Fruit fly (Drosophila melanogaster): ENCODE results near the gene Chsy.

Chsy gene

DNA sequence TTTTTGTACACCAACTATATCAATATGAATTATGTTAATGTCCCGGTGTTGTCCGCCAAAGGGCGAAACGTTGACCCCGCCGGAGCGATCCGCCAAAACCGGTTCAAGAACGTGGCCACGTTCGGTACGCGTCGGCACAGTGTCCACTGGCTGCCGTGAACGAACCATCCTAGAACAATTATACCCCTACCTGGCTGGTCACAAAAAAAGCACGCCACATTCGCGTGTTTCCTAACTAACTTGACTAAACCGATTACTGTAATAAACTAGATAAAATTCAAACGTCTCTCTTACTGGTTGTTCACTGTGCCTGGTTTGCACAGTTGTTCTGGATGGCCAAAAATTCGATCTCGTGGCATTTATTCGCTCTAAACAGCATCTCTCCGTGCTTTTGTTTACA is 13.8 kb downstream of the Chsy start (continued):
- TF ChIP-seq ro (GFP tag; IDR thresholded peaks at IDR 0.05) (peak; percentile 50; the same call in 1 of the 2 replicates), CG14667 (GFP tag; IDR thresholded peaks at IDR 0.05) (peak; percentile 90), sim (GFP tag; IDR thresholded peaks at IDR 0.05) (peak; percentile 73), CG14965 (GFP tag; optimal IDR thresholded peaks at IDR 0.05; ENCODE audit: borderline replicate concordance) (peak; percentile 57), CG14710 (tag; optimal IDR thresholded peaks at IDR 0.05) (peak; percentile 84), CG7963 (GFP tag; IDR thresholded peaks at IDR 0.05; ENCODE audit: partially characterized antibody) (no peak), NfI (GFP tag; optimal IDR thresholded peaks at IDR 0.05) (peak; percentile 92), sisA (GFP tag; IDR thresholded peaks at IDR 0.05) (peak; percentile 92), unpg (GFP tag; optimal IDR thresholded peaks at IDR 0.05) (peak; percentile 92), CG4707 (GFP tag; optimal IDR thresholded peaks at IDR 0.05) (peak; percentile 76), stwl (tag; optimal IDR thresholded peaks at IDR 0.05) (no peak), CG17328 (GFP tag; IDR thresholded peaks at IDR 0.05) (peak; percentile 93), CkIIα-i1 (GFP tag; IDR thresholded peaks at IDR 0.05) (peak; percentile 52; the same call in 1 of the 2 replicates), scrt (GFP tag; optimal IDR thresholded peaks at IDR 0.05) (no peak), vfl (GFP tag; optimal IDR thresholded peaks at IDR 0.05) (peak; percentile 72), bsh (GFP tag; optimal IDR thresholded peaks at IDR 0.05) (peak; percentile 90 to 94), fu2 (GFP tag; optimal IDR thresholded peaks at IDR 0.05) (peak; percentile 83), Hmx (GFP tag; optimal IDR thresholded peaks at IDR 0.05) (peak; percentile 63), CG34224 (GFP tag; IDR thresholded peaks at IDR 0.05; ENCODE audit: partially characterized antibody) (no peak), CG6765 (GFP tag; optimal IDR thresholded peaks at IDR 0.05) (peak; percentile 77), HHEX (GFP tag; optimal IDR thresholded peaks at IDR 0.05) (peak; percentile 93), CG15073 (GFP tag; optimal IDR thresholded peaks at IDR 0.05) (peak; percentile 23), chn (GFP tag; optimal IDR thresholded peaks at IDR 0.05) (peak; percentile 92), Awh (GFP tag; IDR thresholded peaks at IDR 0.05) (peak; percentile 90), CG15696 (tag; optimal IDR thresholded peaks at IDR 0.05) (peak; percentile 89), Lpt (GFP tag; optimal IDR thresholded peaks at IDR 0.05) (no peak), peb (GFP tag; IDR thresholded peaks at IDR 0.05) (peak; percentile 78), CG30403 (GFP tag; optimal IDR thresholded peaks at IDR 0.05) (peak; percentile 88), HmgZ (tag; optimal IDR thresholded peaks at IDR 0.05) (peak; percentile 94), Sox100B (GFP tag; optimal IDR thresholded peaks at IDR 0.05) (no peak), bigmax (GFP tag; optimal IDR thresholded peaks at IDR 0.05) (peak; percentile 34), CG7271 (tag; optimal IDR thresholded peaks at IDR 0.05) (peak; percentile 47), cato (GFP tag; optimal IDR thresholded peaks at IDR 0.05; ENCODE audit: borderline replicate concordance) (peak; percentile 61), CG5180 (GFP tag; optimal IDR thresholded peaks at IDR 0.05) (peak; percentile 65), org-1 (GFP tag; optimal IDR thresholded peaks at IDR 0.05) (peak; percentile 83), Mad (GFP tag; optimal IDR thresholded peaks at IDR 0.05) (peak; percentile 92), CG8388 (GFP tag; optimal IDR thresholded peaks at IDR 0.05) (peak; percentile 79), CG6854 (GFP tag; optimal IDR thresholded peaks at IDR 0.05) (peak; percentile 79), dmrt99B (tag; optimal IDR thresholded peaks at IDR 0.05) (peak; percentile 89), CG7928 (GFP tag; optimal IDR thresholded peaks at IDR 0.05) (peak; percentile 75), Asciz (GFP tag; optimal IDR thresholded peaks at IDR 0.05) (peak; percentile 75), CG18764 (GFP tag; optimal IDR thresholded peaks at IDR 0.05) (peak; percentile 84), hbn (GFP tag; IDR thresholded peaks at IDR 0.05; ENCODE audit: partially characterized antibody) (no peak), Rfx (GFP tag; IDR thresholded peaks at IDR 0.05) (peak; percentile 98), stc (GFP tag; IDR thresholded peaks at IDR 0.05) (peak; percentile 78), zfh1 (GFP tag; IDR thresholded peaks at IDR 0.05) (peak; percentile 93), CG9932 (GFP tag; IDR thresholded peaks at IDR 0.05) (peak; percentile 97), CG2712 (tag; optimal IDR thresholded peaks at IDR 0.05) (peak; percentile 90), CG13624 (GFP tag; optimal IDR thresholded peaks at IDR 0.05) (peak; percentile 95), Hr39 (optimal IDR thresholded peaks at IDR 0.05) (no peak), CG4820 (GFP tag; optimal IDR thresholded peaks at IDR 0.05) (peak; percentile 90)

Data from whole organism, embryonic.